Worm (Caenorhabditis elegans) whole organism, young adult: ENCODE measurements around the gene dhc-4.

Experiments
- B0019.2 ChIP-seq: fragments of 200-800 bp; sonication (Bioruptor generic); conservative IDR thresholded peaks from 2 replicates; pipeline ENCODE4 v1.3.6; 2022; ENCODE audit warnings: missing genetic modification reagents, missing genetic modification characterization, missing compliant biosample characterization
- D2030.7 ChIP-seq: fragments of 200-800 bp; sonication (Bioruptor generic); IDR thresholded peaks from 2 replicates; pipeline ENCODE4 v1.3.6; 2022; ENCODE audit warnings: missing genetic modification reagents, missing genetic modification characterization, missing compliant biosample characterization
- F10E7.11 ChIP-seq: sonication (generic microtip); optimal IDR thresholded peaks from 2 replicates; lab custom pipeline; 2017; ENCODE audit warnings: mild to moderate bottlenecking, missing genetic modification characterization, moderate library complexity, missing compliant biosample characterization
- F49E8.2 ChIP-seq: sonication (generic microtip); optimal IDR thresholded peaks from 3 replicates; lab custom pipeline; 2017; ENCODE audit warnings: missing genetic modification characterization, mild to moderate bottlenecking, missing compliant biosample characterization, antibody characterized with exemption, moderate library complexity; ENCODE audit not compliant: insufficient read depth
- F52B5.7 ChIP-seq: sonication (generic microtip); optimal IDR thresholded peaks from 2 replicates; lab custom pipeline; 2016; ENCODE audit warnings: mild to moderate bottlenecking, missing genetic modification characterization, missing compliant biosample characterization
- F55B11.4 ChIP-seq: sonication (generic microtip); optimal IDR thresholded peaks from 2 replicates; lab custom pipeline; 2016; ENCODE audit warnings: missing compliant biosample characterization, missing genetic modification characterization, borderline replicate concordance; ENCODE audit not compliant: insufficient read depth
- F57C9.4 ChIP-seq: sonication (generic microtip); optimal IDR thresholded peaks from 2 replicates; lab custom pipeline; 2017; ENCODE audit warnings: mild to moderate bottlenecking, missing genetic modification characterization, missing compliant biosample characterization
- K12H6.12 ChIP-seq: fragments of 200-800 bp; sonication (Bioruptor generic); optimal IDR thresholded peaks from 2 replicates; lab custom pipeline; 2018; ENCODE audit warnings: mild to moderate bottlenecking, missing genetic modification characterization, missing compliant biosample characterization
- T26A5.8 ChIP-seq: sonication (generic microtip); optimal IDR thresholded peaks from 2 replicates; lab custom pipeline; 2016; ENCODE audit warnings: missing genetic modification characterization, missing compliant biosample characterization
- Y53G8AR.9 ChIP-seq: fragments of 200-800 bp; sonication (Bioruptor generic); conservative IDR thresholded peaks from 2 replicates; pipeline ENCODE4 v1.3.6; 2022; ENCODE audit warnings: missing genetic modification reagents, missing genetic modification characterization, missing compliant biosample characterization
- Y56A3A.18 ChIP-seq: fragments of 200-800 bp; sonication (Bioruptor generic); IDR thresholded peaks from 2 replicates; pipeline ENCODE4 v1.3.6; 2022; ENCODE audit warnings: missing genetic modification reagents, missing genetic modification characterization, missing compliant biosample characterization
- Y67H2A.10 ChIP-seq: fragments of 200-800 bp; sonication (Bioruptor generic); conservative IDR thresholded peaks from 2 replicates; pipeline ENCODE4 v1.3.6; 2022; ENCODE audit warnings: missing genetic modification reagents, missing genetic modification characterization, missing compliant biosample characterization
- ZK185.1 ChIP-seq: sonication (generic microtip); optimal IDR thresholded peaks from 2 replicates; lab custom pipeline; 2016; ENCODE audit warnings: mild to moderate bottlenecking, missing genetic modification characterization, missing compliant biosample characterization; ENCODE audit not compliant: poor library complexity, severe bottlenecking
- aptf-2 ChIP-seq: fragments of 200-800 bp; sonication (Bioruptor generic); conservative IDR thresholded peaks from 2 replicates; pipeline ENCODE4 v1.3.6; 2022; ENCODE audit warnings: missing genetic modification reagents, missing genetic modification characterization, missing compliant biosample characterization
- aptf-3 ChIP-seq: fragments of 200-800 bp; sonication (Bioruptor generic); IDR thresholded peaks from 2 replicates; pipeline ENCODE4 v1.3.6; 2022; ENCODE audit warnings: missing genetic modification characterization, missing compliant biosample characterization
- attf-3 ChIP-seq: fragments of 200-800 bp; sonication (Bioruptor generic); conservative IDR thresholded peaks from 2 replicates; pipeline ENCODE4 v1.3.6; 2022; ENCODE audit warnings: missing genetic modification reagents, missing genetic modification characterization, missing compliant biosample characterization
- attf-6 ChIP-seq: fragments of 200-800 bp; sonication (Bioruptor generic); IDR thresholded peaks from 2 replicates; pipeline ENCODE4 v1.3.6; 2022; ENCODE audit warnings: missing genetic modification reagents, missing genetic modification characterization, missing compliant biosample characterization
- bed-2 ChIP-seq: fragments of 200-800 bp; sonication (Bioruptor generic); IDR thresholded peaks from 2 replicates; pipeline ENCODE4 v1.3.6; 2022; ENCODE audit warnings: missing genetic modification reagents, missing genetic modification characterization, missing compliant biosample characterization
- ccch-3 ChIP-seq: fragments of 200-800 bp; sonication (Bioruptor generic); optimal IDR thresholded peaks from 2 replicates; lab custom pipeline; 2018; ENCODE audit warnings: mild to moderate bottlenecking, missing genetic modification characterization, missing compliant biosample characterization
- cebp-2 ChIP-seq: fragments of 200-800 bp; sonication (Bioruptor generic); IDR thresholded peaks from 2 replicates; pipeline ENCODE4 v1.3.6; 2022; ENCODE audit warnings: missing genetic modification characterization, missing compliant biosample characterization
- ceh-100 ChIP-seq: fragments of 200-800 bp; sonication (Bioruptor generic); IDR thresholded peaks from 2 replicates; pipeline ENCODE4 v1.3.6; 2022; ENCODE audit warnings: missing genetic modification reagents, missing genetic modification characterization, missing compliant biosample characterization
- ceh-27 ChIP-seq: fragments of 200-800 bp; sonication (Bioruptor generic); optimal IDR thresholded peaks from 2 replicates; lab custom pipeline; 2018; ENCODE audit warnings: mild to moderate bottlenecking, missing genetic modification characterization, moderate library complexity, missing compliant biosample characterization
- ceh-40 ChIP-seq: fragments of 200-800 bp; sonication (Bioruptor generic); IDR thresholded peaks from 2 replicates; pipeline ENCODE4 v1.3.6; 2022; ENCODE audit warnings: missing genetic modification characterization, missing compliant biosample characterization
- chd-7 ChIP-seq: sonication (generic microtip); optimal IDR thresholded peaks from 2 replicates; lab custom pipeline; 2016; ENCODE audit warnings: mild to moderate bottlenecking, missing genetic modification characterization, moderate library complexity, missing compliant biosample characterization
- die-1 ChIP-seq: sonication (generic microtip); optimal IDR thresholded peaks from 2 replicates; lab custom pipeline; 2016; ENCODE audit warnings: missing genotype, mild to moderate bottlenecking, missing genetic modification characterization, missing compliant biosample characterization
- dox-1 ChIP-seq: fragments of 200-800 bp; sonication (Bioruptor generic); IDR thresholded peaks from 2 replicates; pipeline ENCODE4 v1.3.6; 2022; ENCODE audit warnings: missing genetic modification reagents, missing genetic modification characterization, missing compliant biosample characterization
- dpff-1 ChIP-seq: sonication (generic microtip); optimal IDR thresholded peaks from 2 replicates; lab custom pipeline; 2017; ENCODE audit warnings: mild to moderate bottlenecking, missing genetic modification characterization, missing compliant biosample characterization
- fkh-3 ChIP-seq: sonication (generic microtip); optimal IDR thresholded peaks from 2 replicates; lab custom pipeline; 2016; ENCODE audit warnings: mild to moderate bottlenecking, missing genetic modification characterization, missing compliant biosample characterization
- gei-17 ChIP-seq: fragments of 200-800 bp; sonication (Bioruptor generic); optimal IDR thresholded peaks from 2 replicates; lab custom pipeline; 2018; ENCODE audit warnings: mild to moderate bottlenecking, missing genetic modification characterization, missing compliant biosample characterization
- hmg-20 ChIP-seq: fragments of 200-800 bp; sonication (Bioruptor generic); IDR thresholded peaks from 2 replicates; pipeline ENCODE4 v1.3.6; 2022; ENCODE audit warnings: missing genetic modification reagents, missing genetic modification characterization, missing compliant biosample characterization
- let-526 ChIP-seq: fragments of 200-800 bp; sonication (Bioruptor generic); IDR thresholded peaks from 2 replicates; pipeline ENCODE4 v1.3.6; 2022; ENCODE audit warnings: missing genetic modification reagents, missing genetic modification characterization, missing compliant biosample characterization
- lin-35 ChIP-seq, 3 experiments: fragments of 150-350 bp in 2 of 3; sonication (generic microtip) in 1 of 3; optimal IDR thresholded peaks; 2 replicates each; lab custom pipeline; 2014 to 2018; ENCODE audit warnings: missing biosample characterization in 3 of 3, missing genetic modification characterization in 3 of 3, missing genetic modification reagents in 3 of 3
- lin-40 ChIP-seq: sonication (generic microtip); optimal IDR thresholded peaks from 2 replicates; lab custom pipeline; 2016; ENCODE audit warnings: missing genetic modification characterization, mild to moderate bottlenecking, missing compliant biosample characterization, missing genotype, missing genetic modification reagents
- lin-54 ChIP-seq: fragments of 200-800 bp; sonication (Bioruptor generic); optimal IDR thresholded peaks from 2 replicates; lab custom pipeline; 2018; ENCODE audit warnings: mild to moderate bottlenecking, missing genetic modification characterization, missing compliant biosample characterization
- lir-1 ChIP-seq: fragments of 200-800 bp; sonication (Bioruptor generic); conservative IDR thresholded peaks from 2 replicates; pipeline ENCODE4 v1.3.6; 2022; ENCODE audit warnings: missing genetic modification reagents, missing genetic modification characterization, missing compliant biosample characterization
- lsy-27 ChIP-seq: sonication (generic microtip); optimal IDR thresholded peaks from 2 replicates; lab custom pipeline; 2017; ENCODE audit warnings: missing genetic modification characterization, mild to moderate bottlenecking, missing compliant biosample characterization, antibody characterized with exemption, missing genotype, borderline replicate concordance; ENCODE audit not compliant: insufficient read depth
- madf-10 ChIP-seq: sonication (generic microtip); optimal IDR thresholded peaks from 2 replicates; lab custom pipeline; 2016; ENCODE audit warnings: mild to moderate bottlenecking, missing genetic modification characterization, missing compliant biosample characterization
- mxl-1 ChIP-seq: sonication (generic microtip); optimal IDR thresholded peaks from 2 replicates; lab custom pipeline; 2016; ENCODE audit warnings: missing genetic modification characterization, missing compliant biosample characterization
- nhr-120 ChIP-seq: fragments of 200-800 bp; sonication (Bioruptor generic); IDR thresholded peaks from 2 replicates; pipeline ENCODE4 v1.3.6; 2022; ENCODE audit warnings: missing genetic modification characterization, missing compliant biosample characterization
- sea-2 ChIP-seq: fragments of 200-800 bp; sonication (Bioruptor generic); IDR thresholded peaks from 2 replicates; pipeline ENCODE4 v1.3.6; 2022; ENCODE audit warnings: missing genetic modification characterization, missing compliant biosample characterization
- snpc-3.4 ChIP-seq: sonication (generic microtip); optimal IDR thresholded peaks from 2 replicates; lab custom pipeline; 2017; ENCODE audit warnings: missing genetic modification characterization, mild to moderate bottlenecking, missing compliant biosample characterization, antibody characterized with exemption, moderate library complexity, missing genotype, missing genetic modification reagents
- somi-1 ChIP-seq: fragments of 200-800 bp; sonication (Bioruptor generic); optimal IDR thresholded peaks from 2 replicates; lab custom pipeline; 2018; ENCODE audit warnings: mild to moderate bottlenecking, missing genetic modification characterization, missing compliant biosample characterization
- sptf-2 ChIP-seq: fragments of 200-800 bp; sonication (Bioruptor generic); optimal IDR thresholded peaks from 2 replicates; lab custom pipeline; 2018; ENCODE audit warnings: mild to moderate bottlenecking, missing genetic modification characterization, missing compliant biosample characterization
- unc-130 ChIP-seq: sonication (generic microtip); optimal IDR thresholded peaks from 2 replicates; lab custom pipeline; 2016; ENCODE audit warnings: missing genetic modification reagents, missing genetic modification characterization, missing compliant biosample characterization
- unc-62 ChIP-seq: fragments of 150-350 bp; optimal IDR thresholded peaks from 2 replicates; lab custom pipeline; 2014; ENCODE audit warnings: missing biosample characterization, missing genetic modification reagents, missing genetic modification characterization
- ztf-25 ChIP-seq: fragments of 200-800 bp; sonication (Bioruptor generic); IDR thresholded peaks from 2 replicates; pipeline ENCODE4 v1.3.6; 2022; ENCODE audit warnings: missing genetic modification reagents, missing genetic modification characterization, missing compliant biosample characterization
- ztf-28 ChIP-seq: fragments of 200-800 bp; sonication (Bioruptor generic); IDR thresholded peaks from 2 replicates; pipeline ENCODE4 v1.3.6; 2022; ENCODE audit warnings: missing genetic modification reagents, missing genetic modification characterization, missing compliant biosample characterization
- ztf-6 ChIP-seq: fragments of 200-800 bp; sonication (Bioruptor generic); IDR thresholded peaks from 2 replicates; pipeline ENCODE4 v1.3.6; 2022; ENCODE audit warnings: missing genetic modification reagents, missing genetic modification characterization, missing compliant biosample characterization

Gene dhc-4

DNA sequence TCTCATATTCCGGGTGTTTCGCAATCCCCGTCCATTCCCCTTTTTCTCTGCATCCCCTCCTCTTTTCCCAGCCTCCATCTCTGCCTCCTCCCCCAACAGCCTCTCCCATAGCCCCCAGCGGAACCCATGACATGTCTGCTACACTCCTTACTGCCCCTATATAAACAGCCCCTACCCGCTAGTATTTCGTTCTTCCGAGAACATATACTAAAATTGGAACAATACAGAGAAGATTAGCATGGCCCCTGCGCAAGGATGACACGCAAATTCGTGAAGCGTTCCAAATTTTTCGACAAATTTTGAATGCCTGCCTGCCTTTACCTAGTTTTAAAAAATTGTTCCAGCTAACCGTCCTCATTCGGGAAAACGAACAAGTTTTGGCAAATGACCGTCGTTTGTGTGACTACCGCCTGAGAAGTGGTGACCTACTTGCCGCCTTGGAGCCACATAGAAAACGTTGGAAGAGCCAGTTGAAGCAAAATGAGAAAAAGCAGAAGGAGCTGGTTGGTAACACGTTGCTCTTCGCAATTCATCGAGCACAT lies 19.8 kb downstream of the dhc-4 start (continued):
- TF ChIP-seq F49E8.2 (tag; lab: Kevin White, UChicago), result peak; percentile 78
- peak; percentile 98 for TF ChIP-seq Y56A3A.18
- no peak for TF ChIP-seq unc-62 (GFP tag; lab: Kevin White, UChicago)
- peak; percentile 92 for TF ChIP-seq Y53G8AR.9
- peak; percentile 47; the same call in 1 of the 2 replicates for TF ChIP-seq ztf-6 (GFP tag; lab: Robert Waterston, UW)
- TF ChIP-seq Y67H2A.10 (GFP tag; lab: Robert Waterston, UW), result peak; percentile 62; the same call in 1 of the 2 replicates
- peak; percentile 84 for TF ChIP-seq lsy-27 (tag; lab: Kevin White, UChicago)
- TF ChIP-seq aptf-3 (GFP tag; lab: Robert Waterston, UW), result peak; percentile 94
- peak; percentile 97 for TF ChIP-seq snpc-3.4
- TF ChIP-seq B0019.2 (GFP tag; lab: Robert Waterston, UW), result peak; percentile 65; the same call in 1 of the 2 replicates
- TF ChIP-seq hmg-20 (GFP tag; lab: Robert Waterston, UW), result peak; percentile 94
- TF ChIP-seq F55B11.4 (tag; lab: Kevin White, UChicago), result peak; percentile 28
- TF ChIP-seq ccch-3 (GFP tag; lab: Kevin White, UChicago), result peak; percentile 82
- peak; percentile 89 for TF ChIP-seq D2030.7 (GFP tag; lab: Robert Waterston, UW)
- TF ChIP-seq T26A5.8 (tag; lab: Kevin White, UChicago), result peak; percentile 95
- TF ChIP-seq madf-10 (tag; lab: Kevin White, UChicago), result peak; percentile 92
- peak; percentile 90 for TF ChIP-seq lir-1
- TF ChIP-seq F57C9.4, result peak; percentile 76
- TF ChIP-seq lin-35 (GFP tag; optimal IDR thresholded peaks at IDR 0.05; lab: Kevin White, UChicago), result peak in 2 of 3 experiments; percentile 65 to 93
- TF ChIP-seq ztf-25 (GFP tag; lab: Robert Waterston, UW), result peak; percentile 97
- TF ChIP-seq sea-2 (GFP tag; lab: Robert Waterston, UW), result peak; percentile 94
- peak; percentile 94 for TF ChIP-seq sptf-2
- peak; percentile 94 for TF ChIP-seq dpff-1 (tag; lab: Kevin White, UChicago)
- peak; percentile 71 for TF ChIP-seq aptf-2 (GFP tag; lab: Robert Waterston, UW)
- peak; percentile 72 for TF ChIP-seq bed-2 (GFP tag; lab: Robert Waterston, UW)
- peak; percentile 98 for TF ChIP-seq lin-40 (tag; lab: Kevin White, UChicago)
- peak; percentile 90 for TF ChIP-seq nhr-120 (GFP tag; lab: Robert Waterston, UW)
- peak; percentile 90 for TF ChIP-seq lin-54 (GFP tag; lab: Kevin White, UChicago)
- TF ChIP-seq attf-6 (GFP tag; lab: Robert Waterston, UW), result peak; percentile 82
- TF ChIP-seq K12H6.12 (tag; lab: Kevin White, UChicago), result peak; percentile 96
- TF ChIP-seq somi-1 (GFP tag; lab: Kevin White, UChicago), result peak; percentile 92
- TF ChIP-seq fkh-3 (tag; lab: Kevin White, UChicago), result peak; percentile 93
- peak; percentile 97 for TF ChIP-seq dox-1
- TF ChIP-seq unc-130 (GFP tag; lab: Kevin White, UChicago), result peak; percentile 85
- TF ChIP-seq mxl-1, result peak; percentile 97
- TF ChIP-seq cebp-2 (GFP tag; lab: Robert Waterston, UW), result peak; percentile 96
- peak; percentile 91 for TF ChIP-seq gei-17 (GFP tag; lab: Kevin White, UChicago)
- TF ChIP-seq ceh-27 (GFP tag; lab: Kevin White, UChicago), result peak; percentile 95
- peak; percentile 97 for TF ChIP-seq chd-7 (tag; lab: Kevin White, UChicago)
- peak; percentile 93 for TF ChIP-seq let-526 (GFP tag; lab: Robert Waterston, UW)
- peak; percentile 97 for TF ChIP-seq die-1 (tag; lab: Kevin White, UChicago)
- TF ChIP-seq ceh-100 (GFP tag; lab: Robert Waterston, UW), result peak; percentile 89
- TF ChIP-seq ztf-28, result peak; percentile 91; the same call in 1 of the 2 replicates
- peak; percentile 81; the same call in 1 of the 2 replicates for TF ChIP-seq ceh-40
- TF ChIP-seq attf-3, result peak; percentile 67
- TF ChIP-seq F52B5.7, result peak; percentile 97
- TF ChIP-seq F10E7.11 (tag; lab: Kevin White, UChicago), result peak; percentile 95
- peak; percentile 96 for TF ChIP-seq ZK185.1 (tag; lab: Kevin White, UChicago)
